Fruit fly (Drosophila melanogaster): ENCODE measurements around the gene CG12091.

Gene CG12091

dm6 chr3L:1584003-1584402, 47.4 kb upstream of the CG12091 start (continued):
- no peak for TF ChIP-seq sr (GFP tag; IDR thresholded peaks at IDR 0.05)
- peak; percentile 46 for TF ChIP-seq CG13424 (tag; optimal IDR thresholded peaks at IDR 0.05)
- TF ChIP-seq CG18262 (tag; optimal IDR thresholded peaks at IDR 0.05) = peak; percentile 80
- TF ChIP-seq CkIIα-i1 (GFP tag; IDR thresholded peaks at IDR 0.05) = no peak
- peak; percentile 22; the same call in 1 of the 2 replicates for TF ChIP-seq seq (GFP tag; IDR thresholded peaks at IDR 0.05)
- peak; percentile 71 for TF ChIP-seq Ssrp (tag; optimal IDR thresholded peaks at IDR 0.05)
- TF ChIP-seq Taf1 (GFP tag; IDR thresholded peaks at IDR 0.05) = no peak
- peak; percentile 73 for TF ChIP-seq nmo (GFP tag; optimal IDR thresholded peaks at IDR 0.05)
- TF ChIP-seq Dip3 (GFP tag; optimal IDR thresholded peaks at IDR 0.05) = peak; percentile 25
- TF ChIP-seq tx (GFP tag; optimal IDR thresholded peaks at IDR 0.05) = peak; percentile 41
- peak; percentile 46 for TF ChIP-seq CG12155 (GFP tag; optimal IDR thresholded peaks at IDR 0.05)
- TF ChIP-seq fd3F (GFP tag; optimal IDR thresholded peaks at IDR 0.05) = peak; percentile 7
- no peak for TF ChIP-seq gcm2 (GFP tag; optimal IDR thresholded peaks at IDR 0.05)
- peak in 1 of 3 experiments; percentile 59 for TF ChIP-seq lola (GFP tag; optimal IDR thresholded peaks at IDR 0.05)
- no peak for TF ChIP-seq CG1024 (GFP tag; IDR thresholded peaks at IDR 0.05)
- no peak for TF ChIP-seq Fer2 (tag; optimal IDR thresholded peaks at IDR 0.05)
- TF ChIP-seq lmd (GFP tag; IDR thresholded peaks at IDR 0.05) = peak; percentile 61
- no peak for TF ChIP-seq CG6765 (GFP tag; optimal IDR thresholded peaks at IDR 0.05)
- TF ChIP-seq en (GFP tag; optimal IDR thresholded peaks at IDR 0.05) = peak; percentile 18
- TF ChIP-seq CG14441 (GFP tag; IDR thresholded peaks at IDR 0.05) = peak; percentile 76
- TF ChIP-seq CG2889 (GFP tag; IDR thresholded peaks at IDR 0.05) = no peak
- peak; percentile 29 for TF ChIP-seq CG10462 (GFP tag; optimal IDR thresholded peaks at IDR 0.05)
- no peak for TF ChIP-seq D19B (GFP tag; optimal IDR thresholded peaks at IDR 0.05)
- peak; percentile 58 for TF ChIP-seq stc (GFP tag; IDR thresholded peaks at IDR 0.05)
- TF ChIP-seq ken (GFP tag; IDR thresholded peaks at IDR 0.05) = peak; percentile 64; the same call in 2 of the 3 replicates
- TF ChIP-seq CG13775 (GFP tag; optimal IDR thresholded peaks at IDR 0.05) = peak; percentile 38
- TF ChIP-seq jing (GFP tag; optimal IDR thresholded peaks at IDR 0.05) = peak; percentile 63
- no peak for TF ChIP-seq Hand (GFP tag; optimal IDR thresholded peaks at IDR 0.05)
- peak; percentile 41 for TF ChIP-seq jumu (GFP tag; optimal IDR thresholded peaks at IDR 0.05)
- TF ChIP-seq CG2875 (GFP tag; optimal IDR thresholded peaks at IDR 0.05) = peak; percentile 56
- peak; percentile 12 for TF ChIP-seq shn (GFP tag; optimal IDR thresholded peaks at IDR 0.05)
- TF ChIP-seq pzg (GFP tag; optimal IDR thresholded peaks at IDR 0.05) = no peak
- no peak for TF ChIP-seq pan (optimal IDR thresholded peaks at IDR 0.05)
- TF ChIP-seq pan (GFP tag; optimal IDR thresholded peaks at IDR 0.05 in 1 of 2, IDR thresholded peaks at IDR 0.05 in 1 of 2) = peak in 1 of 2 experiments; percentile 73
- no peak for TF ChIP-seq eyg (GFP tag; optimal IDR thresholded peaks at IDR 0.05)
- peak; percentile 72 for TF ChIP-seq dmrt11E (tag; optimal IDR thresholded peaks at IDR 0.05)
- TF ChIP-seq Scr (GFP tag; IDR thresholded peaks at IDR 0.05; ENCODE audit: partially characterized antibody) = no peak
- TF ChIP-seq bigmax (GFP tag; optimal IDR thresholded peaks at IDR 0.05) = no peak
- TF ChIP-seq Dfd (GFP tag; optimal IDR thresholded peaks at IDR 0.05) = no peak
- no peak for TF ChIP-seq Nf-YA (GFP tag; IDR thresholded peaks at IDR 0.05)
- TF ChIP-seq chm (GFP tag; IDR thresholded peaks at IDR 0.05) = no peak
- peak; percentile 67; the same call in 1 of the 3 replicates for TF ChIP-seq gce (GFP tag; IDR thresholded peaks at IDR 0.05)
- TF ChIP-seq CG31365 (tag; optimal IDR thresholded peaks at IDR 0.05) = no peak
- TF ChIP-seq Abd-B (GFP tag; optimal IDR thresholded peaks at IDR 0.05) = peak; percentile 41
- TF ChIP-seq oc (tag; optimal IDR thresholded peaks at IDR 0.05) = peak; percentile 59
- peak; percentile 71 for TF ChIP-seq Chrac-16 (GFP tag; optimal IDR thresholded peaks at IDR 0.05)
- peak; percentile 51 for TF ChIP-seq Mes4 (GFP tag; optimal IDR thresholded peaks at IDR 0.05)
- peak; percentile 0 for TF ChIP-seq ac (GFP tag; optimal IDR thresholded peaks at IDR 0.05)
- peak; percentile 62; the same call in 2 of the 3 replicates for TF ChIP-seq dysf (GFP tag; IDR thresholded peaks at IDR 0.05)
- no peak for TF ChIP-seq CTCF (GFP tag; optimal IDR thresholded peaks at IDR 0.05)
- TF ChIP-seq CG10321 (GFP tag; IDR thresholded peaks at IDR 0.05) = no peak
- TF ChIP-seq schlank (tag; optimal IDR thresholded peaks at IDR 0.05) = no peak
